Fruit fly (Drosophila melanogaster) whole organism, wandering third instar larva: ENCODE measurements around the gene nmo.

Source experiments
- Abd-B ChIP-seq: fragments of >200 bp; optimal IDR thresholded peaks from 2 replicates; lab custom pipeline; 2017; ENCODE audit warnings: missing biosample characterization, missing genetic modification characterization
- CrebA ChIP-seq: fragments of 200-800 bp; sonication (Bioruptor generic); optimal IDR thresholded peaks from 2 replicates; lab custom pipeline; 2016; ENCODE audit warnings: missing biosample characterization, mild to moderate bottlenecking, missing genetic modification characterization, borderline replicate concordance
- Dfd ChIP-seq: fragments of >200 bp; optimal IDR thresholded peaks from 2 replicates; lab custom pipeline; 2017; ENCODE audit warnings: missing biosample characterization, missing genetic modification characterization
- Hnf4 ChIP-seq: fragments of 200-800 bp; sonication (Bioruptor generic); optimal IDR thresholded peaks from 2 replicates; lab custom pipeline; 2016; ENCODE audit warnings: missing biosample characterization, mild to moderate bottlenecking, missing genetic modification characterization
- Mio ChIP-seq: sonication (Bioruptor generic); optimal IDR thresholded peaks from 2 replicates; lab custom pipeline; 2016; ENCODE audit warnings: missing biosample characterization, missing genetic modification characterization
- br ChIP-seq: fragments of 200-800 bp; sonication (Bioruptor generic); optimal IDR thresholded peaks from 2 replicates; lab custom pipeline; 2016; ENCODE audit warnings: missing biosample characterization, missing genetic modification characterization
- fru ChIP-seq: fragments of 200-800 bp; sonication (Bioruptor generic); optimal IDR thresholded peaks from 3 replicates; lab custom pipeline; 2016; ENCODE audit warnings: missing biosample characterization, mild to moderate bottlenecking, missing genetic modification characterization
- h ChIP-seq: fragments of 200-800 bp; sonication (Bioruptor generic); optimal IDR thresholded peaks from 3 replicates; lab custom pipeline; 2016; ENCODE audit warnings: missing biosample characterization, mild to moderate bottlenecking, missing genetic modification characterization
- lola ChIP-seq: fragments of >200 bp; optimal IDR thresholded peaks from 2 replicates; lab custom pipeline; 2017; ENCODE audit warnings: missing biosample characterization, missing genetic modification characterization
- psq ChIP-seq: fragments of 200-800 bp; sonication (Bioruptor generic); optimal IDR thresholded peaks from 3 replicates; lab custom pipeline; 2017; ENCODE audit warnings: missing biosample characterization, mild to moderate bottlenecking, missing genetic modification characterization, moderate library complexity
- rgr ChIP-seq: fragments of 200-800 bp; sonication (Bioruptor generic); optimal IDR thresholded peaks from 3 replicates; lab custom pipeline; 2016; ENCODE audit warnings: missing biosample characterization, mild to moderate bottlenecking, missing genetic modification characterization
- sv ChIP-seq: fragments of 200-800 bp; sonication (Bioruptor generic); optimal IDR thresholded peaks from 3 replicates; lab custom pipeline; 2016; ENCODE audit warnings: missing biosample characterization, missing genetic modification characterization
- tai ChIP-seq: sonication (Bioruptor generic); optimal IDR thresholded peaks from 2 replicates; lab custom pipeline; 2016; ENCODE audit warnings: missing biosample characterization, missing genetic modification characterization
- usp ChIP-seq: fragments of >200 bp; optimal IDR thresholded peaks from 2 replicates; lab custom pipeline; 2017; ENCODE audit warnings: missing biosample characterization, missing genetic modification characterization

DNA sequence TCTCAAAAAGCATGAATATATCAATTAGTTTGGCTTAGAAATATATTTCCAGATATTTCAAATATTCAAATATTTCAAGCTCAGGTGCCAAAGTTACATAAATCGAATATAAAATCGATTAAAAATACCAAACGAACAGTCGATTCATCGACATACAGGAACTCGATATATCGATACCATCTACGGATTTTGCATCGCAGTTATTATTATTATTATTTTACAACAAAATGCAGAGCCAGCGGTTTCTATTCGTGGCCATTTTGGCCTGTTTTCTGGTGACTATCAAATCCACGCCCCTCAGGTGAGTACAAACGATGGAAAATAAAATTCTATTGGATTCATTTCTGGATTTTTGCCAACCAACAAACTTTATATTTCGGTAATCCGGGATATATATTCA lies 8.4 kb upstream of the nmo start, which contains the start of gene RNaseX25:
- TF ChIP-seq psq (GFP tag; lab: Kevin White, UChicago) (no peak), fru (GFP tag; lab: Kevin White, UChicago) (no peak), Dfd (GFP tag; lab: Kevin White, UChicago) (no peak), Abd-B (GFP tag; lab: Kevin White, UChicago) (no peak), Hnf4 (no peak), tai (GFP tag; lab: Kevin White, UChicago) (no peak), rgr (no peak), Mio (no peak), sv (GFP tag; lab: Kevin White, UChicago) (no peak), usp (no peak), br (GFP tag; lab: Kevin White, UChicago) (no peak), h (GFP tag; lab: Kevin White, UChicago) (no peak), CrebA (GFP tag; lab: Kevin White, UChicago) (no peak), lola (GFP tag; lab: Kevin White, UChicago) (no peak)
